Worm (Caenorhabditis elegans) whole organism, L4 larva: ENCODE results near the gene F13E9.15.

ENCODE experiments used
- aly-2 ChIP-seq: sonication (generic microtip); optimal IDR thresholded peaks from 2 replicates; lab custom pipeline; 2018; ENCODE audit warnings: missing biosample characterization, missing genetic modification characterization
- dmd-8 ChIP-seq: fragments of 200-800 bp; sonication (Bioruptor generic); IDR thresholded peaks from 2 replicates; pipeline ENCODE4 v1.3.6; 2022; ENCODE audit warnings: missing genetic modification characterization, missing compliant biosample characterization
- dpl-1 ChIP-seq: fragments of 150-350 bp; optimal IDR thresholded peaks from 2 replicates; lab custom pipeline; 2014; ENCODE audit warnings: missing biosample characterization, missing genetic modification reagents, missing genetic modification characterization
- hlh-30 ChIP-seq: sonication (generic microtip); optimal IDR thresholded peaks from 2 replicates; lab custom pipeline; 2017; ENCODE audit warnings: antibody characterized with exemption, mild to moderate bottlenecking, missing genetic modification characterization, missing compliant biosample characterization; ENCODE audit not compliant: insufficient read depth
- lin-13 ChIP-seq: fragments of 150-350 bp; optimal IDR thresholded peaks from 2 replicates; lab custom pipeline; 2014; ENCODE audit warnings: missing biosample characterization, missing genetic modification reagents, missing genetic modification characterization
- lin-39 ChIP-seq: fragments of 150-350 bp; optimal IDR thresholded peaks from 2 replicates; lab custom pipeline; 2014; ENCODE audit warnings: missing biosample characterization, missing genetic modification reagents, missing genetic modification characterization
- lir-3 ChIP-seq: sonication (generic microtip); optimal IDR thresholded peaks from 2 replicates; lab custom pipeline; 2016; ENCODE audit warnings: mild to moderate bottlenecking, missing genetic modification characterization, missing compliant biosample characterization
- mdl-1 ChIP-seq, 2 experiments: fragments of 150-350 bp in 1 of 2; sonication (generic microtip) in 1 of 2; optimal IDR thresholded peaks; 2 replicates each; lab custom pipeline; 2014 to 2017; ENCODE audit warnings: missing biosample characterization in 2 of 2, missing genetic modification characterization in 2 of 2
- mdt-29 ChIP-seq: fragments of 200-800 bp; sonication (Bioruptor generic); IDR thresholded peaks from 2 replicates; pipeline ENCODE4 v1.3.6; 2022; ENCODE audit warnings: missing genetic modification reagents, missing genetic modification characterization, missing compliant biosample characterization
- nhr-11 ChIP-seq: fragments of 150-350 bp; optimal IDR thresholded peaks from 2 replicates; lab custom pipeline; 2014; ENCODE audit warnings: missing biosample characterization, missing genetic modification characterization
- nhr-25 ChIP-seq: sonication (generic microtip); optimal IDR thresholded peaks from 2 replicates; lab custom pipeline; 2017; ENCODE audit warnings: missing genetic modification characterization, mild to moderate bottlenecking, missing compliant biosample characterization, antibody characterized with exemption, moderate library complexity, borderline replicate concordance; ENCODE audit not compliant: insufficient read depth
- nhr-6 ChIP-seq: fragments of 150-350 bp; optimal IDR thresholded peaks from 2 replicates; lab custom pipeline; 2014; ENCODE audit warnings: missing biosample characterization, missing genetic modification characterization
- pha-4 ChIP-seq, 2 experiments: fragments of 150-350 bp in 1 of 2; fragments of 200-800 bp in 1 of 2; sonication (Bioruptor generic) in 1 of 2; IDR thresholded peaks in 1 of 2; optimal IDR thresholded peaks in 1 of 2; 2 replicates each; pipeline versions ENCODE4 v1.3.6 to Lab custom; 2014 to 2022; ENCODE audit warnings: missing genetic modification characterization in 2 of 2, missing genetic modification reagents in 2 of 2, missing biosample characterization in 1 of 2, missing compliant biosample characterization in 1 of 2

- no peak for TF ChIP-seq lir-3 (tag; lab: Kevin White, UChicago)
- TF ChIP-seq aly-2, result no peak
- no peak for TF ChIP-seq lin-39 (tag; lab: Kevin White, UChicago)
- TF ChIP-seq nhr-25 (tag; lab: Kevin White, UChicago), result no peak
- peak; percentile 41 for TF ChIP-seq lin-13 (GFP tag; lab: Kevin White, UChicago)
- TF ChIP-seq nhr-6 (tag; lab: Kevin White, UChicago), result peak; percentile 43
- TF ChIP-seq mdt-29 (GFP tag; lab: Robert Waterston, UW), result no peak
- TF ChIP-seq dpl-1 (GFP tag; lab: Kevin White, UChicago), result peak; percentile 58
- no peak for TF ChIP-seq pha-4 (GFP tag; IDR thresholded peaks at IDR 0.05; lab: Robert Waterston, UW)
- peak; percentile 74 for TF ChIP-seq pha-4 (tag; optimal IDR thresholded peaks at IDR 0.05; lab: Kevin White, UChicago)
- peak; percentile 77 for TF ChIP-seq nhr-11
- peak; percentile 25 to 90 for TF ChIP-seq mdl-1 (tag; optimal IDR thresholded peaks at IDR 0.05; lab: Kevin White, UChicago)
- TF ChIP-seq dmd-8 (GFP tag; lab: Robert Waterston, UW), result no peak
- TF ChIP-seq hlh-30, result peak; percentile 96
These were observed 29.3 kb upstream of the F13E9.15 start for ce11 chrIV:10918877-10919560.
